Fruit fly (Drosophila melanogaster): Measurements from ENCODE around the gene CG2211.

CG2211 gene

DNA sequence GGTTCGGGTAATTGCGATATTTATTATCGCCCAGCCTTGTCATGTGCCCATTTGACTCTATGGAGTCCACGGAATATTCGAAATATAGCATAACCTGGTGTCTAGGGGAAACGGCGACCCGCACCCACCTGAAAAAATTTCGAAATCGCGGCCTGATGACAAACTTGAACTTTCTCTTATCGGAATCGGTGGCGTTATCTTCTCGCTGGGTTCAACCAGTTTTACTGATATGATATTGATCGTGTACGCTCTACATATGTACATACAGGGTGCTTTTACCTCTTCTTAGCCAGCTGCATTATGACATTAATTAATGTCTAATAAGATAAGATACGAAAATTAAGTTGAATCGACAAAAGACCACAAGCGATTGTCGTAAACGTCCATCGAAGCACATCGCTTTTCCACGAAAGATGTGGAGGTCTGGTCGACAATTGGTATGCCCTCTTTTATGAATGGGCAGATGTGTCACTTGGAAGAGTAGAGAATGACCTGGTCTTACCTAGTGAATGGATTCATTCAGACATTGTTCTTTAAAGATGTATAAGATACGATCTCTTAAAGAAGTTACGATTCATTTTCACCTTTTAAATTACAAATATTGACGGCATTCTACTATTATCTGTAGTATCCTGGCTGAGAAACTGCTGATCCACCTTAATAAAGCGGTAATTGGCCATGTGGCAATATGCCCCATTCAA is 14.8 kb downstream of the CG2211 start:
- TF ChIP-seq ttk (optimal IDR thresholded peaks at IDR 0.05) (no peak), Myc (optimal IDR thresholded peaks at IDR 0.05) (no peak), h (optimal IDR thresholded peaks at IDR 0.05) (no peak)

DNA sequence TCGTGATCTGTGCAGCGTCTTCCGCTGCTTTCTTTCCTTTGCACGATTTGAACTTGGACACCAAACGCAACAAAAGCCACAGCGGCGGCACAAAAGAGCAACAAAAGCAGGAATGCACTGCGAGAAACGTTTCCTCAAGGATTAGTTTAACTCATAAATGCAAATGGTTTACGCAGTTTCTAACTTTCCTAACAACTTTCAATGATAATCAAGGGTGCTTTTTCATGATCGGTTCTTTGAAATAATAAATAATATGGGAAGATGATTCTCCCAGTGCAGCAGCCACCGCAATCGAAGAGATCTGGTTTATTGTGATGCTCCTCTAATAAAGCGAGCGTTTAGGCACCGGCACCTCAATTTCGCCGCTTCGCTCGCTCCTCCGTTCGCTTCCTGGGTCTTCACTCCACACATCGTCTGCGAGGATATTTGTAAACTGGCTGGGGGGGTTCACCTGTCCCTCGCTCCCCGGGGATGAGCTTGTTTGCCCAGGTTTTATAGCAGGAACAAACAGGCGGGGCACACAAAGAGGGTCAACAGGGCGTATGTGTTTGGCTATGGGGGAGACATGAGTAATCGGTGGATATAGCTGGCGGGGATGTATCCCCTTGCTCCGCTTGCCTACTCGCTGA is 15.9 kb downstream of the CG2211 start:
- no peak for TF ChIP-seq Myc (optimal IDR thresholded peaks at IDR 0.05)
- TF ChIP-seq ttk (optimal IDR thresholded peaks at IDR 0.05) = no peak
- TF ChIP-seq insv (optimal IDR thresholded peaks at IDR 0.05) = no peak
- no peak for TF ChIP-seq Sin3A (optimal IDR thresholded peaks at IDR 0.05)
- no peak for TF ChIP-seq h (optimal IDR thresholded peaks at IDR 0.05)
- TF ChIP-seq psq (optimal IDR thresholded peaks at IDR 0.05) = no peak

DNA sequence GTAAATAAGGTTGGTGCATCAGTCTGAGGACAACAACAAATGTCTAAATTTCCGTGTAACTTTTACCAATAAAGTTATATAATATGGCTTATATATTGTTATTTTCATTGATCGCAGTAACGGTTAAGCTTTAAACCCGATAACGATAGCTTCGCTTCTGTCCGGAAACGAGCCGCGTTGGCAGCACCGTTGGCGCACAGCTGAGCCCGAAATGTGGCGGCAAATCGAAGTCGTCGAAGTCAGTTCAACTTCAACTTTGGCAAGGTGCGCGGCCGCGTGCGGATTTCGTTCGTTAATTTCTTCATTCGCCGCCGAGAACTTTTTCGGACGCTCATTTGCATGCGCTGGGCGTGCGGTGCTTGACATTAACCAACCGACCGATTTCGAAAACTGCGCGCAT is 16.9 kb downstream of the CG2211 start, which contains the start of gene Myo61F:
TSS of gene Myo61F (plus strand) at position 240 of the 400 bp plus-strand sequence.
- TF ChIP-seq psq (optimal IDR thresholded peaks at IDR 0.05) (no peak), Myc (optimal IDR thresholded peaks at IDR 0.05) (no peak), h (optimal IDR thresholded peaks at IDR 0.05) (no peak), insv (optimal IDR thresholded peaks at IDR 0.05) (no peak), Sin3A (optimal IDR thresholded peaks at IDR 0.05) (no peak), ttk (optimal IDR thresholded peaks at IDR 0.05) (no peak)

DNA sequence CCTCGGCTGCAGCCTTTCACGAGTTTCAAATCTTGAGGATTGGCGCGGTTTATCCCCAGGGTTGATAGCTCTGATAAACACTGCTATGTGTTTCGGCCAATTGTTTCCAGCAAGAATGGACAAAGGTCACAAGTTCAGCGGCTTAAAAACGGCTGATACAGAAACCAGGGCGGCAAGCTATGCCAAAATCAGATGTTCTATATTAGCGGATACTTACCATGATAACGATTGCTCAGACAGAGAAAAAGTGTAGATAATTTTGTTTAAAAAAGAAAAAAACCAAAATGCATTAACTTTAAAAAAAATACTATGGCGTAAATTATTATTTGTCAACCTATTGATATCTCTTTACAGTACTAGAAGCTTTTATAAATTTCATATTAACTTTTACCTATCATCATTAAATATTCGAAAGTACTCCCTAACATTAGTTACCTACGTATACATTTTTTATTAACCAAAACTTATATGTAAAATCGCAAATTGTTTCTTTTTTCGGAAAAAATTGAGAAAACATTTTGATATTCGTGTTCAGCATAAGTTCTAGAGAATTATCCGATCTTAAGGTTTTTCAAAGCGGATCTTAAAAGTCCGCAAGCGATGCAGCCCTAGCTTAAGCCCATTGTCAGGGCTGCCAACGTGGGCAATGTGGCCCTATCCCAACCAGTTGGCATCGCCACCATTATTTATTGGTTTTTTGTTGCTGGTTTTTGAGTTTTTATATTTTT is 22.0 kb downstream of the CG2211 start, which contains the start of the genes sturkopf and Herc4:
TSS of gene sturkopf (minus strand) at position 339 of the 728 bp plus-strand sequence.
TSS of gene Herc4 (plus strand) at position 658 of the 728 bp plus-strand sequence.
- TF ChIP-seq h (optimal IDR thresholded peaks at IDR 0.05) (no peak), Sin3A (optimal IDR thresholded peaks at IDR 0.05) (no peak), Myc (optimal IDR thresholded peaks at IDR 0.05) (no peak), ttk (optimal IDR thresholded peaks at IDR 0.05) (no peak), psq (optimal IDR thresholded peaks at IDR 0.05) (no peak), insv (optimal IDR thresholded peaks at IDR 0.05) (no peak)

DNA sequence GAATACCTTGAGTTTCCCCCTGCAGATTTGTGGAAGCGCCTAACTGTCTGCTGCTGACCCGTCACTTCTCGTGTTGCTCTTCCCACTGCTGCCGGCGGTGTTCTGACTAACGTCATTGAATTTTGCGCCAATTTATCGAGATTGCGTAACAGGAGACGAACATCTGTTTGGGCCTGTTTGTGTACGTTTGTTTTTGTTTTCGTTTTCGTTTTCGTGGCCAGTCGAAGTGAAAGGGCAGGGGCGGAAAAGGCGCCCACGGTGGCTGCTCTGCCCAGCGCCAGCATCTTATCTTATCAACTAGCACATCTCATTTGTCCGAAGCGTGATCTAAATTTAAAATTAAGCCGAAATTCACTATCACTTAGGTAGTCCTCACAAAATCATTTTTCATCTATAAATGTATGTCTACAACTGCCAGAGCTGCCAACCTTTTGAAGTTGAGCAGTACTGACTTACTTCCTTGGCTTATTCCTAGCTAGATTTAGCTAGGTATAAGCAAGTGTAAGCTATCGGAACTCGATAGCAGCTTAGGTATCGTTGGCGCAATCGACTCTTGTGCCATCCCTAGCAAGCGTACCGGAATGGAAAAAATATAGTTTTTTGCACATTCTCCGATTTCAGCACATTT is 28.0 kb downstream of the CG2211 start, which contains the start of the genes Ctr9 and Nt5a:
TSS of gene Ctr9 (plus strand) at position 220 of the 628 bp plus-strand sequence.
TSS of gene Nt5a (minus strand) at position 414 of the 628 bp plus-strand sequence.
- TF ChIP-seq Sin3A (optimal IDR thresholded peaks at IDR 0.05) (no peak), ttk (optimal IDR thresholded peaks at IDR 0.05) (no peak), insv (optimal IDR thresholded peaks at IDR 0.05) (no peak), Myc (optimal IDR thresholded peaks at IDR 0.05) (no peak), h (optimal IDR thresholded peaks at IDR 0.05) (no peak), psq (optimal IDR thresholded peaks at IDR 0.05) (no peak)

DNA sequence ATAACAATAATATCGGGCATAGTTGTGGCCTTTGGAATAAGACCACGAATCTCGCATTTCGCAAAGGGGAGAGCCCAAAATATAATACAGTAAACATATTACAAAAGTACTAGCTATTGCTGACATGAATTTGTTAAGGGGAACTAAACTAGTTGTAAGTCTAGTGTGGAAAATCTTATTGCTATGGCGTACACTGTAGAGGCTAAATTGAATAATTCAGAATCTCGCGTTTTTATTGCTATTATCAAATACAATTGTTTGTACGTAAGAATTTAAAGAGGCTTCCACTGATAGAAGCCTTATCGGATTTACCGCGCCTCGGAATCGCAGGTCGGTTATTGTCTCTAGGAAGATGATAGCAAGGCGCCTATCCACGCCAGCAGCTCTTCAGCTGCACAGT is 29.8 kb downstream of the CG2211 start:
- no peak for TF ChIP-seq Myc (optimal IDR thresholded peaks at IDR 0.05)
- no peak for TF ChIP-seq insv (optimal IDR thresholded peaks at IDR 0.05)

DNA sequence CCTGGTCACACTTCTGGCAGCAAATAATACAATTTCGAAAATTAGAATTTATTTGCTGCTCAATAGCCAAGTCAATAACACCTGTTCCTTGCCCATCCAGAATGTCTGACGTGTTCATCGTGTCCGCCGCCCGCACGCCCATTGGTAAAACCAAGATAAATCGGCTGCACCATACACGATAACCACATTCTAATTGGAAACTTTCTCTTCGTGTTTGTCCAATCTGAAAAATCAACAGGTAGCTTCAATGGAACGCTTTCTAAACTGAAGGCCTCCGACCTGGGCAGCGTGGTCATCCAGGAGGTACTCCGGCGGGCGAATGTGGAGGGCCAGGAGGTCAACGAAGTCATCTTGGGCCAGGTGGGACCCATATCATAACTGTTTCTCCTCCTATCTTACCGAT is 32.2 kb downstream of the CG2211 start:
- TF ChIP-seq psq (optimal IDR thresholded peaks at IDR 0.05) (no peak), insv (optimal IDR thresholded peaks at IDR 0.05) (no peak)

DNA sequence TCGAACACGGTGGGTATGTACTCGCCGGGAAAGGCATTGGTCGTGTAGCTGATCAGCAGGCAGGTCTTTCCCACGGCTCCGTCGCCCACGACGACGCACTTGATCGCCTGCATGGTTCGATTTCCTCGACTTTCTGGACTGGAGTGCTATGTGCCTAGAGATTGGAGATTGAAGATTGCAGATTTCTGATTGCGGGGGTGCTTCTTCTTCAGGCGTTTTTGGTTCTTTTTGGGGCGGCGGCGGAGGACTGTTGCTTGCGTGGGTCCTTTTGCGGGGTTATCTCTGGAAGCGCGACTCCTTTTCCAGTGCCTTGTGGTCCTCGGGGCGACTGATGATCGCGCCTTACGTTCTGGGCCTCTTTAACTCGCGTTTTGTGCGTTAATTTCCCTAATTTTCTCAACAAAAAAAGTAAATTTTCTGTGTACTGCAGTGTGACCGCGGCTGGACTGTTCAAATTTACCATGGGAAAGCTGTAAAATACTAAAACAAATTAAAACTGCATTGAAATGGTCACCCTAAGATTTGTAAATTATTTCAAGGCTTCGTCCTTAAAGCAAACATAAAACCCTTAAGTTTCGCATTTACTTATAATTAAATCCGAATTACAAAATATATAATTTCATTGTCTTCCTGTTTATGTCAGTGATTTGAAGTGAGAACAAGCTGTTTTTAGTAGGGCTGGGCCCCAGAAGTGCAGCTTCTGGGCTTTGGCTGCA is 32.8 kb downstream of the CG2211 start, which contains the start of the genes Rac1 and Acat2:
TSS of gene Rac1 (minus strand) at position 450 of the 716 bp plus-strand sequence.
TSS of gene Acat2 (plus strand) at position 711 of the 716 bp plus-strand sequence.
- no peak for TF ChIP-seq ttk (optimal IDR thresholded peaks at IDR 0.05)
- TF ChIP-seq Myc (optimal IDR thresholded peaks at IDR 0.05) = no peak
- TF ChIP-seq psq (optimal IDR thresholded peaks at IDR 0.05) = no peak
- no peak for TF ChIP-seq Sin3A (optimal IDR thresholded peaks at IDR 0.05)
- TF ChIP-seq h (optimal IDR thresholded peaks at IDR 0.05) = no peak
- no peak for TF ChIP-seq insv (optimal IDR thresholded peaks at IDR 0.05)

DNA sequence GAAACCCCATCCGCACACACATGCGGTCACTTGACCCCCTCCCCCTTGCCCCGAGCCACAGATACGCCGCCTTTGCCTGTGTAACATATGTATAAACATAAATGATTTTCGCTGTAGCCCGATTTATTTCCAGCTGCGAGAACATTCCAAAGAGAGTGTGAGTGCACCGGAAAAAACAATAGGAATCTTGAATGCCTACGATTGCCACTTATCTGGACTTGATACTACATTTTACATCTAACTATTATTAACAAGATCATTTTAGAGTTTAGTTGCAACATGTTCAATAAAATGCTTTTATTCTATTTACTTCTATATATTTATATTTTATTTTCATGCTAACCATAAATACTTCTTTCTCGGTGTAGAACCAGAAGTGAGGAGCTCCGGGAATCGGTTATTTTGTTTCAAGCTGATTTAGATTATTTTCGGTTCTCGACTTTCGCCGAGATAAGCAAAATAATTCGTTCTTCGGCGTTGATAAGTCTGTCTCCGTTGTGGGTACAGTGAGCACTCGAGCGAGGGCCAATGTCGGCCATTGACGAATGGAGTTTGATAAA is 35.0 kb downstream of the CG2211 start:
- TF ChIP-seq h (optimal IDR thresholded peaks at IDR 0.05) = no peak
- TF ChIP-seq psq (optimal IDR thresholded peaks at IDR 0.05) = no peak
- TF ChIP-seq ttk (optimal IDR thresholded peaks at IDR 0.05) = no peak
- no peak for TF ChIP-seq Sin3A (optimal IDR thresholded peaks at IDR 0.05)
- TF ChIP-seq insv (optimal IDR thresholded peaks at IDR 0.05) = no peak
- no peak for TF ChIP-seq Myc (optimal IDR thresholded peaks at IDR 0.05)

DNA sequence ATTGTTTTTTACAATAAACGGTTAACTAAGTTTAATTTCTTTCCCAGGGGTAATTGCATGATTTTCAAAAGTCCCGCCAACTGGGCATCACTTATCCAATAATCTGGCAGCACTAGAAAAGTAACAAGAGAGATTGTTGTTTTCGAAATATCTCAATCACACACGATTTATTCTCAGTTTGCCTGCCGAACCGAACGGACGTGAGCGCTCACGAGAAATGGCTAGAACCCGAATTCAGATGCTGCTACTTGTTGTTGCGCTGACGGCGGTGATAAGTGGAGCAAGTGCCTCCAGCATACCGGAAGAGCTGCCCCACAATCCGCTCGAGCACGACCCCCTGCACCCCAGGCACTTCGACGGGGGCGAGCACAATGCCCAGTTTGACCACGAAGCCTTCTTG is 36.6 kb downstream of the CG2211 start, which contains the start of gene scf:
TSS of gene scf (plus strand) at position 164 of the 400 bp plus-strand sequence.
- no peak for TF ChIP-seq psq (optimal IDR thresholded peaks at IDR 0.05)
- TF ChIP-seq ttk (optimal IDR thresholded peaks at IDR 0.05) = no peak
- no peak for TF ChIP-seq Myc (optimal IDR thresholded peaks at IDR 0.05)
- TF ChIP-seq Sin3A (optimal IDR thresholded peaks at IDR 0.05) = no peak
- TF ChIP-seq h (optimal IDR thresholded peaks at IDR 0.05) = no peak
- no peak for TF ChIP-seq insv (optimal IDR thresholded peaks at IDR 0.05)

DNA sequence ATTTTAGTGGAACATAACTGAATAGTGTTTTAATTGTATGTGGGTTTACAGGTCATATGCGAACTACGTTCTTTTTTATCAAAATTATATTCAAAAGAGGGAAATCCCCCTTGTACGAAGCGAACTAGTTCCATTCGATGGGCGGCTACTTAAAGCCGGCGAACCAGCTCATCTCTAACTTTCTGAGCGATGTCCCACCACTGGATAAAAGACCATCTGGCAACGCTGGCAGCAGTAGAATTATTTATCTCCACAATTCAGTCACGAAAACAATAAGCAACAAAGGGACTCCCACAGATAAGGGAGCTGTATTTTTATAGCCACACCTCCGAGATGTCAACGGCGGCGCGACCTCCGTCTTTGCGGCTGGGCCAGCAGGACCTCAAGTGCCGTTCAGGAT is 39.5 kb downstream of the CG2211 start, which contains the start of gene Rabex-5:
TSS of gene Rabex-5 (plus strand) at position 221 of the 400 bp plus-strand sequence.
- no peak for TF ChIP-seq h (optimal IDR thresholded peaks at IDR 0.05)
- TF ChIP-seq Myc (optimal IDR thresholded peaks at IDR 0.05) = no peak
- TF ChIP-seq insv (optimal IDR thresholded peaks at IDR 0.05) = no peak
- TF ChIP-seq psq (optimal IDR thresholded peaks at IDR 0.05) = no peak
- no peak for TF ChIP-seq ttk (optimal IDR thresholded peaks at IDR 0.05)
- no peak for TF ChIP-seq Sin3A (optimal IDR thresholded peaks at IDR 0.05)
